Fruit fly (Drosophila melanogaster): ENCODE data around the gene CG13004.

CG13004 gene

DNA sequence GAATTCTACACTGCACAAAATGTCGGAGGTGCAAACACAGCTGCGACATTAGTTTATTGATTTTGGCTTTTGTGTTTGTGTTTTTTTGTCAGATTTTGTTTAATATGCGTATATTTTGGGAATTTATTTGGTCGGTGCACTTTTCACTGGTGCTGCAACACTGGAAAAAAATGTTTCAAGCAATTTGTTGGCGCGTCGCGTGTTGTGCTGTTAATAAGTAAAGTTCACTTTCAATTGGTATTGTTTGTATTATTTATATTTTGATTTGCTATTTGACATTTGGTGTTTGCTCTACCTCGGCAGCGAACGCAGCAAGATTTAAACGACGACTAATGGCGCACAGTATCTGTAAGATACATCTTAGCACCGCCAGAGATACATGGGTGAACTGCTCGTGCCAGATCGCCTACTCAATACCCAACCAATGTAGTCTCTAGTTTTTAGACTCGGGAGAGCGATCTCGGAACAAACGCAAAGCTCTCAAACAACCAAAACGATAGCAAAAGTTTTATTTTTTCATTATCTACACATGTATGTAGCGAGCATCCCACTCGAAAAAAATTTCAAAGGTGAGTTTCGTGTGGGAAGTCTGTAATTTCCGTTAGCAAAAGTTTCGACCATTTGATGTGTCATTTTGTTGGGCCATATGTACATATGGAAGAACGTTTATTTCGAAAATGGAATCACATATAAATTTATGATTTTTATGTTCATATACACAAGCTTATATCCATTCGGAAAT is 53.0 kb downstream of the CG13004 start (continued):
- TF ChIP-seq CG10543 (GFP tag; optimal IDR thresholded peaks at IDR 0.05), result peak; percentile 67
- TF ChIP-seq CG6854 (GFP tag; optimal IDR thresholded peaks at IDR 0.05), result peak; percentile 1
- TF ChIP-seq CG8765 (GFP tag; IDR thresholded peaks at IDR 0.05), result no peak
- TF ChIP-seq ash1 (GFP tag; optimal IDR thresholded peaks at IDR 0.05), result no peak
- no peak for TF ChIP-seq CG10321 (GFP tag; IDR thresholded peaks at IDR 0.05)
- peak; percentile 75; the same call in 1 of the 3 replicates for TF ChIP-seq z (GFP tag; IDR thresholded peaks at IDR 0.05)
- no peak for TF ChIP-seq fd3F (GFP tag; optimal IDR thresholded peaks at IDR 0.05)
- no peak for TF ChIP-seq CG1529 (GFP tag; optimal IDR thresholded peaks at IDR 0.05)
- no peak for TF ChIP-seq fd102C (GFP tag; optimal IDR thresholded peaks at IDR 0.05)
- peak; percentile 37 for TF ChIP-seq run (tag; optimal IDR thresholded peaks at IDR 0.05)
- peak; percentile 41 for TF ChIP-seq CG7556 (GFP tag; optimal IDR thresholded peaks at IDR 0.05)
- TF ChIP-seq Optix (GFP tag; IDR thresholded peaks at IDR 0.05), result peak; percentile 60; the same call in 1 of the 3 replicates
- TF ChIP-seq CG8281 (tag; optimal IDR thresholded peaks at IDR 0.05), result no peak
- peak; percentile 54 for TF ChIP-seq CG10209 (GFP tag; optimal IDR thresholded peaks at IDR 0.05)
- no peak for TF ChIP-seq CG2199 (GFP tag; IDR thresholded peaks at IDR 0.05)
- no peak for TF ChIP-seq Lhr (GFP tag; optimal IDR thresholded peaks at IDR 0.05)
- TF ChIP-seq Eip74EF (GFP tag; optimal IDR thresholded peaks at IDR 0.05), result no peak
- no peak for TF ChIP-seq CG16779 (GFP tag; IDR thresholded peaks at IDR 0.05)
- TF ChIP-seq CG31441 (GFP tag; IDR thresholded peaks at IDR 0.05), result 0 out of 2 replicates have a peak, but pooled peaks have one; percentile 26
- TF ChIP-seq Lim3 (GFP tag; IDR thresholded peaks at IDR 0.05), result no peak
- TF ChIP-seq al (GFP tag; IDR thresholded peaks at IDR 0.05), result peak; percentile 33; the same call in 1 of the 2 replicates
- TF ChIP-seq Dfd (GFP tag; optimal IDR thresholded peaks at IDR 0.05), result no peak
- peak; percentile 37 for TF ChIP-seq CG4820 (GFP tag; optimal IDR thresholded peaks at IDR 0.05)
- no peak for TF ChIP-seq CG3065 (GFP tag; optimal IDR thresholded peaks at IDR 0.05)
- TF ChIP-seq insv (GFP tag; optimal IDR thresholded peaks at IDR 0.05), result no peak
- TF ChIP-seq emc (GFP tag; optimal IDR thresholded peaks at IDR 0.05), result no peak
- no peak for TF ChIP-seq vnd (GFP tag; IDR thresholded peaks at IDR 0.05; ENCODE audit: partially characterized antibody)
- TF ChIP-seq CG31224 (GFP tag; IDR thresholded peaks at IDR 0.05), result peak; percentile 27; the same call in 1 of the 2 replicates
- no peak for TF ChIP-seq CG42726 (GFP tag; IDR thresholded peaks at IDR 0.05; ENCODE audit: partially characterized antibody)
- TF ChIP-seq Sry-δ (GFP tag; optimal IDR thresholded peaks at IDR 0.05), result no peak
- TF ChIP-seq gcm (GFP tag; optimal IDR thresholded peaks at IDR 0.05), result no peak
- peak; percentile 19 for TF ChIP-seq Camta (GFP tag; optimal IDR thresholded peaks at IDR 0.05)
- peak; percentile 53; the same call in 1 of the 3 replicates for TF ChIP-seq gce (GFP tag; IDR thresholded peaks at IDR 0.05)
- no peak for TF ChIP-seq CG2875 (GFP tag; optimal IDR thresholded peaks at IDR 0.05)
- TF ChIP-seq esg (GFP tag; conservative IDR thresholded peaks at IDR 0.05), result peak; percentile 35
- TF ChIP-seq MBD-R2 (GFP tag; IDR thresholded peaks at IDR 0.05), result no peak
- TF ChIP-seq cg (GFP tag; optimal IDR thresholded peaks at IDR 0.05), result no peak
- no peak for TF ChIP-seq HLHmδ (GFP tag; optimal IDR thresholded peaks at IDR 0.05)
- TF ChIP-seq br (optimal IDR thresholded peaks at IDR 0.05), result no peak
- TF ChIP-seq Trl (optimal IDR thresholded peaks at IDR 0.05), result peak in 1 of 2 experiments; percentile 31
- peak; percentile 50 for TF ChIP-seq Trl (GFP tag; optimal IDR thresholded peaks at IDR 0.05)
- TF ChIP-seq CG12769 (tag; optimal IDR thresholded peaks at IDR 0.05), result peak; percentile 41
- TF ChIP-seq GATAe (GFP tag; conservative IDR thresholded peaks at IDR 0.05), result no peak
- TF ChIP-seq tin (GFP tag; optimal IDR thresholded peaks at IDR 0.05), result peak; percentile 53
- no peak for TF ChIP-seq CG2889 (GFP tag; IDR thresholded peaks at IDR 0.05)
- TF ChIP-seq Max (GFP tag; optimal IDR thresholded peaks at IDR 0.05), result peak; percentile 17
- TF ChIP-seq tna (GFP tag; IDR thresholded peaks at IDR 0.05; ENCODE audit: partially characterized antibody), result no peak
- peak; percentile 71 for TF ChIP-seq Rfx (GFP tag; IDR thresholded peaks at IDR 0.05)
- no peak for TF ChIP-seq ab (GFP tag; optimal IDR thresholded peaks at IDR 0.05)
- TF ChIP-seq CG17385 (GFP tag; optimal IDR thresholded peaks at IDR 0.05), result peak; percentile 32

All from whole organism, embryonic.